Worm (Caenorhabditis elegans) whole organism, L4 larva: ENCODE data around the gene F22E5.23.
"Not testable (repeated sequence)": the region's sequence is repeated elsewhere in the genome, so short reads cannot be mapped to it uniquely, and the experiment has no call there.

Experiments used
- F49E8.2 ChIP-seq: sonication (generic microtip); optimal IDR thresholded peaks from 2 replicates; lab custom pipeline; 2016; ENCODE audit warnings: missing compliant biosample characterization, mild to moderate bottlenecking, missing genetic modification characterization, borderline replicate concordance
- Y48G9A.11 ChIP-seq: fragments of 200-800 bp; sonication (Bioruptor generic); IDR thresholded peaks from 2 replicates; pipeline ENCODE4 v1.3.6; 2022; ENCODE audit warnings: missing genetic modification reagents, missing genetic modification characterization, missing compliant biosample characterization
- Y75B8A.6 ChIP-seq: fragments of 200-800 bp; sonication (Bioruptor generic); IDR thresholded peaks from 2 replicates; pipeline ENCODE4 v1.3.6; 2022; ENCODE audit warnings: missing genetic modification reagents, missing genetic modification characterization, missing compliant biosample characterization
- arid-1 ChIP-seq: fragments of 200-800 bp; sonication (Bioruptor generic); conservative IDR thresholded peaks from 2 replicates; pipeline ENCODE4 v1.3.6; 2022; ENCODE audit warnings: missing genetic modification reagents, missing genetic modification characterization, missing compliant biosample characterization
- ceh-62 ChIP-seq: sonication (generic microtip); optimal IDR thresholded peaks from 2 replicates; lab custom pipeline; 2017; ENCODE audit warnings: missing biosample characterization, missing genetic modification characterization
- ceh-82 ChIP-seq: sonication (generic microtip); optimal IDR thresholded peaks from 2 replicates; lab custom pipeline; 2017; ENCODE audit warnings: missing biosample characterization, missing genetic modification characterization
- cey-2 ChIP-seq: sonication (generic microtip); optimal IDR thresholded peaks from 3 replicates; lab custom pipeline; 2017; ENCODE audit warnings: missing genetic modification characterization, mild to moderate bottlenecking, missing compliant biosample characterization, antibody characterized with exemption, borderline replicate concordance; ENCODE audit not compliant: insufficient read depth
- daf-12 ChIP-seq: fragments of 150-350 bp; optimal IDR thresholded peaks from 2 replicates; lab custom pipeline; 2014; ENCODE audit warnings: missing biosample characterization, missing genetic modification reagents, missing genetic modification characterization
- dmd-9 ChIP-seq: fragments of 200-800 bp; sonication (Bioruptor generic); IDR thresholded peaks from 2 replicates; pipeline ENCODE4 v1.3.6; 2022; ENCODE audit warnings: missing genetic modification reagents, missing genetic modification characterization, missing compliant biosample characterization
- dpl-1 ChIP-seq: fragments of 150-350 bp; optimal IDR thresholded peaks from 2 replicates; lab custom pipeline; 2014; ENCODE audit warnings: missing biosample characterization, missing genetic modification reagents, missing genetic modification characterization
- hif-1 ChIP-seq, 2 experiments: sonication (generic microtip); optimal IDR thresholded peaks; 2 replicates each; lab custom pipeline; 2016 to 2017; ENCODE audit warnings: missing compliant biosample characterization in 2 of 2, missing genetic modification characterization in 2 of 2, missing genetic modification reagents in 2 of 2, missing genotype in 2 of 2, mild to moderate bottlenecking in 1 of 2
- hlh-11 ChIP-seq: fragments of 200-800 bp; sonication (Bioruptor generic); optimal IDR thresholded peaks from 2 replicates; lab custom pipeline; 2018; ENCODE audit warnings: mild to moderate bottlenecking, missing genetic modification characterization, missing compliant biosample characterization
- hlh-30 ChIP-seq: sonication (generic microtip); optimal IDR thresholded peaks from 2 replicates; lab custom pipeline; 2017; ENCODE audit warnings: antibody characterized with exemption, mild to moderate bottlenecking, missing genetic modification characterization, missing compliant biosample characterization; ENCODE audit not compliant: insufficient read depth
- hmg-1.1 ChIP-seq: fragments of 200-800 bp; sonication (Bioruptor generic); IDR thresholded peaks from 2 replicates; pipeline ENCODE4 v1.3.6; 2022; ENCODE audit warnings: missing genetic modification reagents, missing genetic modification characterization, missing compliant biosample characterization
- lim-7 ChIP-seq: fragments of 200-800 bp; sonication (Bioruptor generic); IDR thresholded peaks from 2 replicates; pipeline ENCODE4 v1.3.6; 2022; ENCODE audit warnings: missing genetic modification characterization, missing compliant biosample characterization
- lin-1 ChIP-seq: fragments of 200-800 bp; sonication (Bioruptor generic); IDR thresholded peaks from 2 replicates; pipeline ENCODE4 v1.3.6; 2022; ENCODE audit warnings: missing genetic modification reagents, missing genetic modification characterization, missing compliant biosample characterization
- lin-15B ChIP-seq: fragments of 150-350 bp; sonication (generic microtip); optimal IDR thresholded peaks from 3 replicates; lab custom pipeline; 2014; ENCODE audit warnings: missing biosample characterization, missing genetic modification characterization
- lin-29 ChIP-seq: fragments of 200-800 bp; sonication (Bioruptor generic); IDR thresholded peaks from 2 replicates; pipeline ENCODE4 v1.3.6; 2022; ENCODE audit warnings: missing genetic modification reagents, missing genetic modification characterization, missing compliant biosample characterization
- lin-38 ChIP-seq: fragments of 200-800 bp; sonication (Bioruptor generic); IDR thresholded peaks from 2 replicates; pipeline ENCODE4 v1.3.6; 2022; ENCODE audit warnings: missing genetic modification reagents, missing genetic modification characterization, missing compliant biosample characterization
- lir-3 ChIP-seq: sonication (generic microtip); optimal IDR thresholded peaks from 2 replicates; lab custom pipeline; 2016; ENCODE audit warnings: mild to moderate bottlenecking, missing genetic modification characterization, missing compliant biosample characterization
- lsy-2 ChIP-seq, 2 experiments: fragments of 150-350 bp in 1 of 2; sonication (generic microtip) in 1 of 2; optimal IDR thresholded peaks; 2 replicates each; lab custom pipeline; 2014 to 2017; ENCODE audit warnings: missing biosample characterization in 2 of 2, missing genetic modification characterization in 2 of 2
- nhr-10 ChIP-seq: fragments of 150-350 bp; optimal IDR thresholded peaks from 2 replicates; lab custom pipeline; 2014; ENCODE audit warnings: missing biosample characterization, missing genetic modification characterization
- nhr-102 ChIP-seq: sonication (generic microtip); optimal IDR thresholded peaks from 2 replicates; lab custom pipeline; 2016; ENCODE audit warnings: mild to moderate bottlenecking, missing genetic modification characterization, moderate library complexity, missing compliant biosample characterization
- nhr-11 ChIP-seq: fragments of 150-350 bp; optimal IDR thresholded peaks from 2 replicates; lab custom pipeline; 2014; ENCODE audit warnings: missing biosample characterization, missing genetic modification characterization
- nhr-28 ChIP-seq: fragments of 150-350 bp; optimal IDR thresholded peaks from 2 replicates; lab custom pipeline; 2014; ENCODE audit warnings: missing biosample characterization, missing genetic modification characterization
- nhr-6 ChIP-seq: fragments of 150-350 bp; optimal IDR thresholded peaks from 2 replicates; lab custom pipeline; 2014; ENCODE audit warnings: missing biosample characterization, missing genetic modification characterization
- nhr-77 ChIP-seq: fragments of 150-350 bp; optimal IDR thresholded peaks from 2 replicates; lab custom pipeline; 2014; ENCODE audit warnings: missing biosample characterization, missing genetic modification characterization
- pqm-1 ChIP-seq: sonication (generic microtip); optimal IDR thresholded peaks from 2 replicates; lab custom pipeline; 2017; ENCODE audit warnings: missing biosample characterization, missing genetic modification characterization
- rbr-2 ChIP-seq: sonication (generic microtip); optimal IDR thresholded peaks from 2 replicates; lab custom pipeline; 2016; ENCODE audit warnings: missing genotype, missing genetic modification characterization, missing compliant biosample characterization
- saeg-2 ChIP-seq: fragments of 200-800 bp; sonication (Bioruptor generic); IDR thresholded peaks from 2 replicates; pipeline ENCODE4 v1.3.6; 2022; ENCODE audit warnings: missing genetic modification reagents, missing genetic modification characterization, missing compliant biosample characterization
- snpc-4 ChIP-seq: fragments of 150-350 bp; optimal IDR thresholded peaks from 2 replicates; lab custom pipeline; 2014; ENCODE audit warnings: missing biosample characterization, missing genetic modification characterization
- spr-1 ChIP-seq: sonication (generic microtip); optimal IDR thresholded peaks from 2 replicates; lab custom pipeline; 2016; ENCODE audit warnings: mild to moderate bottlenecking, missing genetic modification characterization, missing compliant biosample characterization
- tag-97 ChIP-seq: fragments of 200-800 bp; sonication (Bioruptor generic); IDR thresholded peaks from 2 replicates; pipeline ENCODE4 v1.3.6; 2022; ENCODE audit warnings: missing genetic modification characterization, missing compliant biosample characterization
- unc-130 ChIP-seq: sonication (generic microtip); optimal IDR thresholded peaks from 2 replicates; lab custom pipeline; 2016; ENCODE audit warnings: missing genetic modification reagents, missing genetic modification characterization, missing compliant biosample characterization
- zfp-3 ChIP-seq: fragments of 200-800 bp; sonication (Bioruptor generic); conservative IDR thresholded peaks from 2 replicates; pipeline ENCODE4 v1.3.6; 2022; ENCODE audit warnings: missing genetic modification reagents, missing genetic modification characterization, missing compliant biosample characterization
- zip-11 ChIP-seq: fragments of 200-800 bp; sonication (Bioruptor generic); IDR thresholded peaks from 2 replicates; pipeline ENCODE4 v1.3.6; 2022; ENCODE audit warnings: missing genetic modification characterization, missing compliant biosample characterization
- zip-2 ChIP-seq: fragments of 150-350 bp; optimal IDR thresholded peaks from 2 replicates; lab custom pipeline; 2014; ENCODE audit warnings: missing biosample characterization, missing genetic modification characterization
- ztf-7 ChIP-seq: fragments of 150-350 bp; optimal IDR thresholded peaks from 2 replicates; lab custom pipeline; 2014; ENCODE audit warnings: missing biosample characterization, missing genetic modification characterization

Gene F22E5.23

DNA sequence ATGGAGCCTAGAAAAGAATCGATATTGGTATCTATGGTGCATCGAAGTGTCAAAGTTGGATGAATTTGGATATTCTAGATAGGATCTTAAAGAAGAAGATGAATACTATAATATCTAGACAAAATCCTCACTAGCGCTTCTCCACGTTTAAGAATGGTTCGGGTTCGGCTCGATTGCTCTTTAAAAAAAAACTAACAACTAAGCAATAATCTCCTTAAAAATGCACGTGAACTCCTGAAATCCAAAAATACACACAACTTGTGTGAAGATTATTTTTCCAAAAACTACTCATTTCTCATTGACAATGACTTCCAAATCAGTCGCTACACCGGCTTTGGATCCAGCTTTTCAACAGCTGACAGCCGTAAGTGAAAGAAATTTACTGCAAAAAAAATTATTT, 9.9 kb upstream of the F22E5.23 start, which contains the start of gene D2062.1:
TSS of gene D2062.1 (plus strand) at position 301 of the 400 bp plus-strand sequence.
- TF ChIP-seq unc-130 = no peak
- no peak for TF ChIP-seq hlh-11 (tag; lab: Kevin White, UChicago)
- no peak for TF ChIP-seq Y48G9A.11
- TF ChIP-seq lin-38 = no peak
- no peak for TF ChIP-seq lin-15B (tag; lab: Kevin White, UChicago)
- TF ChIP-seq lim-7 (GFP tag; lab: Robert Waterston, UW) = no peak
- TF ChIP-seq tag-97 (GFP tag; lab: Robert Waterston, UW) = no peak
- no peak for TF ChIP-seq ceh-62 (tag; lab: Kevin White, UChicago)
- TF ChIP-seq arid-1 (GFP tag; lab: Robert Waterston, UW) = no peak
- no peak for TF ChIP-seq nhr-6 (tag; lab: Kevin White, UChicago)
- TF ChIP-seq nhr-10 = no peak
- no peak for TF ChIP-seq snpc-4 (tag; lab: Kevin White, UChicago)
- TF ChIP-seq pqm-1 (tag; lab: Kevin White, UChicago) = no peak
- no peak for TF ChIP-seq Y75B8A.6 (GFP tag; lab: Robert Waterston, UW)
- TF ChIP-seq nhr-77 (tag; lab: Kevin White, UChicago) = no peak
- TF ChIP-seq daf-12 (tag; lab: Kevin White, UChicago) = no peak
- no peak for TF ChIP-seq rbr-2
- TF ChIP-seq nhr-28 (tag; lab: Kevin White, UChicago) = no peak
- no peak for TF ChIP-seq hif-1 (tag; optimal IDR thresholded peaks at IDR 0.05; lab: Kevin White, UChicago)
- TF ChIP-seq, all 104 proteins: peak for 0

DNA sequence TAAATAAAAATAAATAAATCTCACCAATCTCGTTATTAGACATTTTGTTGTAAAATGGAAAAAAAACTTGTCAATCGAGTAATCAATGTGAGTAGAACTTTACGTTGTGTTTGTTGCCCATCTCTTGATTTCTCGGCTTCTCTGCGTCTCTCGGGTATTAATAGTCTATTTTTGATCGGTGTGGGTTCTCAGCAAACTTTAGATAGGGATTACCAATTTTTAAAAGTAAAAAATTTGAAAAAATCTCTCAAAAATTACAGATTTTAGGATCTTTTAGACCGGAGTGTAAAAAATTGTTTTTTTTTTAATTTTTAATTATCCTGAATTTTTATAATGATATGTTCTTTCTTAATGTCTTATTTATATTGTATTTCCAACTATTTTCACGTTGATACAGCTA, 3.7 kb upstream of the F22E5.23 start, which contains the start of gene F22E5.21:
TSS of gene F22E5.21 (minus strand) at position 101 of the 400 bp plus-strand sequence.
- TF ChIP-seq zip-2 (tag; lab: Kevin White, UChicago) = no peak
- no peak for TF ChIP-seq unc-130
- TF ChIP-seq saeg-2 (GFP tag; lab: Robert Waterston, UW) = no peak
- TF ChIP-seq ztf-7 = no peak
- TF ChIP-seq hif-1 (tag; optimal IDR thresholded peaks at IDR 0.05; lab: Kevin White, UChicago) = no peak
- TF ChIP-seq dmd-9 = no peak
- no peak for TF ChIP-seq lir-3
- TF ChIP-seq ceh-82 (tag; lab: Kevin White, UChicago) = no peak
- no peak for TF ChIP-seq F49E8.2 (tag; lab: Kevin White, UChicago)
- no peak for TF ChIP-seq nhr-102
- no peak for TF ChIP-seq lsy-2 (tag; optimal IDR thresholded peaks at IDR 0.05; lab: Kevin White, UChicago)
- TF ChIP-seq spr-1 (tag; lab: Kevin White, UChicago) = no peak
- no peak for TF ChIP-seq hmg-1.1 (GFP tag; lab: Robert Waterston, UW)
- no peak for TF ChIP-seq hlh-30 (tag; lab: Kevin White, UChicago)
- TF ChIP-seq lin-29 (GFP tag; lab: Robert Waterston, UW) = no peak
- TF ChIP-seq cey-2 (tag; lab: Kevin White, UChicago) = no peak

DNA sequence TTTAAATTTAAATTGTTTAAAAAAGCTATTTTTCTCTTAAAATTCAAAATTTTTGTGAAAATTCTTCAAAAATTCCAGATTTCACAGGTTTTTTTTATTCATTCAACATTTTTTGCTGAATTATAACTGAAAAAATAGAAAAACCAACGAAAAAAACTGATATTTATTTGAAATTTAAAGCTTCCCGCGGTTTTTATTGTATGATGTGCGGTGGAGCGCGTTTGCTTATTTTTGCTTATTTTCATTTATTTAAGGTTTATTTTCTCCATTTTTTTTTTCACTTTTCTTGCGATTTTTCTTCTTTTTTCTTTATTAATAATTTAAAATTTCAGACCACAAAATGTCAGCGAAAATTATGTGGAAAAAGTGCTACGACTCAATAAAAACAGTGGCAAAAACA, 3.0 kb upstream of the F22E5.23 start, which contains the start of gene F22E5.9:
TSS of gene F22E5.9 (plus strand) at position 327 of the 400 bp plus-strand sequence.
- TF ChIP-seq nhr-11 (tag; lab: Kevin White, UChicago) = no peak
- TF ChIP-seq dpl-1 = peak; percentile 86
- TF ChIP-seq rbr-2 = no peak
- TF ChIP-seq cey-2 (tag; lab: Kevin White, UChicago) = no peak
- TF ChIP-seq lin-38 = peak; percentile 89
- TF ChIP-seq, all 104 proteins: peak for 2

DNA sequence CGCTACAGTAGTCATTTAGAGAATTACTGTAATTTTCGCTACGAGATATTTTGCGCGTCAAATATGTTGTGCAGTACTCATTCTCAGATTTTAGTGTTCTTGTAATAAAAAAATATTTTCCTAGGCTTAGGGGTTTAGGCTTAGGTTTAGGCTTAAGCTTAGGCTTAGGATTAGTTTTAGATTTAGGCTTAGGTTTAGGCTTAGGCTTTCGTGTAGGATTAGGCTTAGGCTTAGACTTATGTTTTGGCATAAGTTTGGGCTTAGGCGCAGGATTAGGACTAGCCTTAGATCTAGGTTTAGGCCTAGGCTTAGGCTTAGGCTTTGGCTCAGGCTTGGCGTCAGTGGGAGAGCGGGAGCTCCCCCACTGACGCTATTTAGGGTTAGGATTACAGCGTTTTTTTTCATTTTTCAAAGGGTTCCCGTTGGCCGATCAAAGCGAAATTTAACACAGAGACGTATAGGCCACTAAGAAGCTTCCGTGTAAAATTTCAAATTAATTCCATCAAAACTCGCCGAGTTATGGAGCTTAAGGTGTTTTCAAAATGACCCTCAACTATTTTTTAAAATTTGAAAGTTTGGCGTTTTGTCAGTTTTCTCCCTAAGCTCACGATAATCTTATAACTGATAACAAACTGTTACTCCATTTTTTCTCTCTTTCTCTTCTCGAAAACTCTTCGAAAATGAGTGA, 1.5 kb upstream of the F22E5.23 start, which contains the start of gene F22E5.8:
TSS of gene F22E5.8 (plus strand) at position 638 of the 688 bp plus-strand sequence.
- not testable (repeated sequence) for TF ChIP-seq zip-11; zfp-3 (GFP tag; lab: Robert Waterston, UW); lin-1 (GFP tag; lab: Robert Waterston, UW)
- TF ChIP-seq, all 104 proteins: peak for 0; not testable (repeated sequence) for 104
